Worm (Caenorhabditis elegans): ENCODE data around the gene F40G12.2.

DNA sequence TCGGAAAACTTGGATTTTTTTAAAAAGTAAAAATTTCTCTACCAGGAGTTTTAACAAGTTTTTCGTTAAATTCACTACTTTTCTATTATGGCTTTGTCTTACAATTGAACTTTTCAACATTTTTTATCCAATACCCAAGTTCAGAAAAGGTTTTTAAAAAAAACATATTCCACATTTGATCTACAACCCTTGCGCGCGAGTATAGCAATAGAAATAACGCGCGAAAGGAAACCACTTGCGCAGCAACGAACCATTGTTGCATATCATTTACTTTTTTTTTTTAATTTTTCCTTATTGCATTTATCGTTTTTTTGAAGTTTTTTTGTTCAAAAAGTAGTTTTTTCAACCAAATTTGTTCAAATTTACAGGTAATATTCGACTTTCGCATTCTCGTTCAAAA lies 25.1 kb upstream of the F40G12.2 start, which contains the start of gene F40G12.11:
- TF ChIP-seq elt-3 (tag; optimal IDR thresholded peaks at IDR 0.05) (no peak), M03D4.4 (tag; optimal IDR thresholded peaks at IDR 0.05) (no peak), mab-5 (tag; optimal IDR thresholded peaks at IDR 0.05) (no peak), unc-62 (GFP tag; optimal IDR thresholded peaks at IDR 0.05) (no peak), blmp-1 (tag; optimal IDR thresholded peaks at IDR 0.05) (no peak), nhr-12 (tag; optimal IDR thresholded peaks at IDR 0.05) (no peak), cnd-1 (tag; optimal IDR thresholded peaks at IDR 0.05) (no peak), ham-2 (GFP tag; optimal IDR thresholded peaks at IDR 0.05) (no peak), snpc-4 (tag; optimal IDR thresholded peaks at IDR 0.05) (no peak), lin-13 (tag; optimal IDR thresholded peaks at IDR 0.05) (no peak), nhr-28 (tag; optimal IDR thresholded peaks at IDR 0.05) (no peak), tbx-8 (GFP tag; optimal IDR thresholded peaks at IDR 0.05) (no peak), pha-4 (tag; optimal IDR thresholded peaks at IDR 0.05) (no peak), ceh-39 (tag; optimal IDR thresholded peaks at IDR 0.05) (no peak)
